Worm (Caenorhabditis elegans) whole organism, L1 larva: Measurements from ENCODE around the gene F58A6.2.

ENCODE experiments used
- ceh-63 ChIP-seq: fragments of 200-800 bp; sonication (Bioruptor generic); optimal IDR thresholded peaks from 2 replicates; lab custom pipeline; 2018; ENCODE audit warnings: mild to moderate bottlenecking, missing genetic modification characterization, missing compliant biosample characterization
- ets-5 ChIP-seq: fragments of 200-800 bp; sonication (Bioruptor generic); IDR thresholded peaks from 2 replicates; pipeline ENCODE4 v1.3.6; 2022; ENCODE audit warnings: missing genetic modification characterization, missing compliant biosample characterization
- hpl-2 ChIP-seq: fragments of 150-350 bp; optimal IDR thresholded peaks from 2 replicates; lab custom pipeline; 2014; ENCODE audit warnings: missing biosample characterization, missing genetic modification reagents, missing genetic modification characterization
- lin-15B ChIP-seq: fragments of 150-350 bp; sonication (generic microtip); optimal IDR thresholded peaks from 3 replicates; lab custom pipeline; 2014; ENCODE audit warnings: missing biosample characterization, missing genetic modification characterization
- lin-39 ChIP-seq: fragments of 150-350 bp; optimal IDR thresholded peaks from 2 replicates; lab custom pipeline; 2014; ENCODE audit warnings: missing biosample characterization, missing genetic modification reagents, missing genetic modification characterization
- mdl-1 ChIP-seq, 2 experiments: fragments of 150-350 bp; optimal IDR thresholded peaks; 2 replicates each; lab custom pipeline; 2014 to 2017; ENCODE audit warnings: missing biosample characterization in 2 of 2, missing genetic modification characterization in 2 of 2, inconsistent platforms in 1 of 2
- mef-2 ChIP-seq: fragments of 150-350 bp; optimal IDR thresholded peaks from 2 replicates; lab custom pipeline; 2014; ENCODE audit warnings: missing biosample characterization, missing genetic modification characterization
- nhr-19 ChIP-seq: fragments of 200-800 bp; sonication (Bioruptor generic); conservative IDR thresholded peaks from 2 replicates; pipeline ENCODE4 v1.3.6; 2022; ENCODE audit warnings: missing genetic modification characterization, missing compliant biosample characterization
- nhr-237 ChIP-seq: fragments of 150-350 bp; optimal IDR thresholded peaks from 2 replicates; lab custom pipeline; 2014; ENCODE audit warnings: missing biosample characterization, missing genetic modification characterization
- nhr-71 ChIP-seq: sonication (generic microtip); optimal IDR thresholded peaks from 2 replicates; lab custom pipeline; 2016; ENCODE audit warnings: mild to moderate bottlenecking, missing genetic modification characterization, moderate library complexity, missing compliant biosample characterization

DNA sequence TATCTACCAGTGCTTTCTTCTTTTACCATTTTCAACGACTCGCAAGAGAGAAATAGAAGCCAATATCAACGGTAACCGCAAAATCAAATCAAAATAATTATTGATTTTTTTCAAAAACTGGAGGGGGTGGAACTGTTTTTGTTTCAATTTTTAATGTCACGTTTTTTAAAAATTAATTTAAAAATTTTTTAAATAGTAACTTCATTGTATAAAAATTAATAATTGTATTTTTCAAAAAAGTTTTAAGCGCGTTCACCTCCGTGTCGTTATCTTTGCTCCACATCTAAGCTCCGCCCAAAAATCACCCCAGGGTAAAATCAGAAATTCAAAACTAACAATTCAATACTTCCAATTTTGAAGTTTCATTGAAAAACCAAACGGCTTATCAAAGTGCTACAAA, 24.6 kb downstream of the F58A6.2 start, which contains the start of gene C27D6.11:
- TF ChIP-seq nhr-19 (GFP tag; lab: Robert Waterston, UW) (no peak), mdl-1 (tag; optimal IDR thresholded peaks at IDR 0.05; lab: Kevin White, UChicago) (no peak), mef-2 (no peak), nhr-237 (tag; lab: Kevin White, UChicago) (no peak), hpl-2 (no peak), lin-39 (tag; lab: Kevin White, UChicago) (no peak), ets-5 (GFP tag; lab: Robert Waterston, UW) (no peak), lin-15B (tag; lab: Kevin White, UChicago) (no peak), ceh-63 (GFP tag; lab: Kevin White, UChicago) (no peak), nhr-71 (tag; lab: Kevin White, UChicago) (no peak)
